Worm (Caenorhabditis elegans) whole organism, L1 larva: ENCODE measurements around the gene his-73.
A peak's percentile ranks its signal among the peaks of the same experiment; 100 is the strongest.

Experiments used
- C16A3.4 ChIP-seq: fragments of 150-350 bp; optimal IDR thresholded peaks from 2 replicates; lab custom pipeline; 2014; ENCODE audit warnings: missing biosample characterization, missing genetic modification characterization
- F16B12.6 ChIP-seq: fragments of 150-350 bp; optimal IDR thresholded peaks from 2 replicates; lab custom pipeline; 2014; ENCODE audit warnings: missing biosample characterization, missing genetic modification characterization
- alr-1 ChIP-seq: fragments of 200-800 bp; sonication (Bioruptor generic); optimal IDR thresholded peaks from 2 replicates; lab custom pipeline; 2018; ENCODE audit warnings: borderline replicate concordance, mild to moderate bottlenecking, missing genetic modification characterization, missing compliant biosample characterization
- ceh-8 ChIP-seq: fragments of 200-800 bp; sonication (Bioruptor generic); optimal IDR thresholded peaks from 2 replicates; lab custom pipeline; 2018; ENCODE audit warnings: mild to moderate bottlenecking, missing genetic modification characterization, moderate library complexity, missing compliant biosample characterization
- ceh-90 ChIP-seq: sonication (generic microtip); optimal IDR thresholded peaks from 2 replicates; lab custom pipeline; 2016; ENCODE audit warnings: missing genetic modification characterization, missing compliant biosample characterization
- ces-1 ChIP-seq: fragments of 150-350 bp; optimal IDR thresholded peaks from 2 replicates; lab custom pipeline; 2014; ENCODE audit warnings: missing biosample characterization, missing genetic modification reagents, missing genetic modification characterization
- efl-1 ChIP-seq, 4 experiments: fragments of 150-350 bp; optimal IDR thresholded peaks in 3 of 4; peaks in 1 of 4; 1 replicate in 1 of 4; 2 replicates in 3 of 4; lab custom pipeline; 2014; ENCODE audit warnings: missing biosample characterization in 2 of 4, missing genetic modification characterization in 2 of 4, missing genetic modification reagents in 2 of 4
- efl-3 ChIP-seq: fragments of 200-800 bp; sonication (Bioruptor generic); optimal IDR thresholded peaks from 2 replicates; lab custom pipeline; 2018; ENCODE audit warnings: mild to moderate bottlenecking, missing genetic modification characterization, missing compliant biosample characterization
- egl-13 ChIP-seq: sonication (generic microtip); optimal IDR thresholded peaks from 2 replicates; lab custom pipeline; 2016; ENCODE audit warnings: missing genotype, missing genetic modification reagents, missing genetic modification characterization, missing compliant biosample characterization
- egl-27 ChIP-seq, 2 experiments: fragments of 150-350 bp in 1 of 2; sonication (generic microtip); optimal IDR thresholded peaks; 3 replicates each; lab custom pipeline; 2017 to 2018; ENCODE audit warnings: missing biosample characterization in 2 of 2, missing genetic modification characterization in 2 of 2, missing genetic modification reagents in 2 of 2
- elt-3 ChIP-seq, 6 experiments: fragments of 150-350 bp in 1 of 6; sonication (generic microtip); optimal IDR thresholded peaks; 2 replicates each; lab custom pipeline; 2017 to 2018; ENCODE audit warnings: missing biosample characterization in 6 of 6, missing genetic modification characterization in 6 of 6, inconsistent platforms in 1 of 6
- ets-5 ChIP-seq: fragments of 200-800 bp; sonication (Bioruptor generic); IDR thresholded peaks from 2 replicates; pipeline ENCODE4 v1.3.6; 2022; ENCODE audit warnings: missing genetic modification characterization, missing compliant biosample characterization
- fkh-4 ChIP-seq: sonication (generic microtip); optimal IDR thresholded peaks from 2 replicates; lab custom pipeline; 2016; ENCODE audit warnings: missing compliant biosample characterization, missing genetic modification characterization, borderline replicate concordance
- fkh-8 ChIP-seq: sonication (generic microtip); optimal IDR thresholded peaks from 2 replicates; lab custom pipeline; 2016; ENCODE audit warnings: mild to moderate bottlenecking, missing genetic modification characterization, missing compliant biosample characterization
- hlh-4 ChIP-seq: sonication (generic microtip); optimal IDR thresholded peaks from 2 replicates; lab custom pipeline; 2016; ENCODE audit warnings: mild to moderate bottlenecking, missing genetic modification characterization, missing compliant biosample characterization
- hpl-2 ChIP-seq: fragments of 150-350 bp; optimal IDR thresholded peaks from 2 replicates; lab custom pipeline; 2014; ENCODE audit warnings: missing biosample characterization, missing genetic modification reagents, missing genetic modification characterization
- irx-1 ChIP-seq: sonication (generic microtip); optimal IDR thresholded peaks from 2 replicates; lab custom pipeline; 2016; ENCODE audit warnings: missing genetic modification characterization, missing compliant biosample characterization
- jun-1 ChIP-seq: fragments of 150-350 bp; optimal IDR thresholded peaks from 2 replicates; lab custom pipeline; 2014; ENCODE audit warnings: missing biosample characterization, missing genetic modification reagents, missing genetic modification characterization
- lin-14 ChIP-seq: fragments of 200-800 bp; sonication (Bioruptor generic); optimal IDR thresholded peaks from 2 replicates; lab custom pipeline; 2018; ENCODE audit warnings: mild to moderate bottlenecking, missing genetic modification characterization, moderate library complexity, missing compliant biosample characterization
- lir-3 ChIP-seq: sonication (generic microtip); optimal IDR thresholded peaks from 2 replicates; lab custom pipeline; 2016; ENCODE audit warnings: mild to moderate bottlenecking, missing genetic modification characterization, moderate library complexity, missing compliant biosample characterization; ENCODE audit not compliant: poor library complexity
- lsy-2 ChIP-seq, 2 experiments: fragments of 150-350 bp; optimal IDR thresholded peaks; 2 replicates each; lab custom pipeline; 2014; ENCODE audit warnings: missing biosample characterization in 2 of 2, missing genetic modification characterization in 2 of 2
- mab-9 ChIP-seq: fragments of 200-800 bp; sonication (Bioruptor generic); IDR thresholded peaks from 2 replicates; pipeline ENCODE4 v1.3.6; 2022; ENCODE audit warnings: missing genetic modification reagents, missing genetic modification characterization, missing compliant biosample characterization
- mef-2 ChIP-seq: fragments of 150-350 bp; optimal IDR thresholded peaks from 2 replicates; lab custom pipeline; 2014; ENCODE audit warnings: missing biosample characterization, missing genetic modification characterization
- mep-1 ChIP-seq: fragments of 150-350 bp; optimal IDR thresholded peaks from 2 replicates; lab custom pipeline; 2014; ENCODE audit warnings: missing biosample characterization, missing genetic modification characterization
- nhr-20 ChIP-seq: sonication (generic microtip); optimal IDR thresholded peaks from 2 replicates; lab custom pipeline; 2016; ENCODE audit warnings: mild to moderate bottlenecking, missing genetic modification characterization, missing compliant biosample characterization
- nhr-237 ChIP-seq: fragments of 150-350 bp; optimal IDR thresholded peaks from 2 replicates; lab custom pipeline; 2014; ENCODE audit warnings: missing biosample characterization, missing genetic modification characterization
- nhr-76 ChIP-seq: sonication (generic microtip); optimal IDR thresholded peaks from 2 replicates; lab custom pipeline; 2017; ENCODE audit warnings: missing biosample characterization, missing genetic modification characterization
- nhr-85 ChIP-seq: sonication (generic microtip); peaks from one replicate; lab custom pipeline; 2016; ENCODE audit warnings: missing genetic modification characterization, inconsistent platforms, missing compliant biosample characterization
- nhr-90 ChIP-seq: sonication (generic microtip); optimal IDR thresholded peaks from 2 replicates; lab custom pipeline; 2016; ENCODE audit warnings: mild to moderate bottlenecking, missing genetic modification characterization, missing compliant biosample characterization; ENCODE audit not compliant: poor library complexity
- pqm-1 ChIP-seq: sonication (generic microtip); optimal IDR thresholded peaks from 3 replicates; lab custom pipeline; 2017; ENCODE audit warnings: missing biosample characterization, missing genetic modification characterization
- rnt-1 ChIP-seq: sonication (generic microtip); optimal IDR thresholded peaks from 2 replicates; lab custom pipeline; 2016; ENCODE audit warnings: mild to moderate bottlenecking, missing genetic modification characterization, moderate library complexity, missing compliant biosample characterization
- snpc-4 ChIP-seq: fragments of 150-350 bp; optimal IDR thresholded peaks from 2 replicates; lab custom pipeline; 2014; ENCODE audit warnings: missing biosample characterization, missing genetic modification characterization
- snu-23 ChIP-seq: sonication (generic microtip); optimal IDR thresholded peaks from 2 replicates; lab custom pipeline; 2016; ENCODE audit warnings: missing genetic modification characterization, missing compliant biosample characterization
- sox-4 ChIP-seq: sonication (generic microtip); optimal IDR thresholded peaks from 2 replicates; lab custom pipeline; 2016; ENCODE audit warnings: missing genetic modification characterization, missing compliant biosample characterization
- swsn-7 ChIP-seq: sonication (generic microtip); optimal IDR thresholded peaks from 2 replicates; lab custom pipeline; 2016; ENCODE audit warnings: missing genetic modification characterization, missing compliant biosample characterization
- tbx-2 ChIP-seq: sonication (generic microtip); optimal IDR thresholded peaks from 2 replicates; lab custom pipeline; 2016; ENCODE audit warnings: missing genetic modification characterization, missing compliant biosample characterization
- unc-130 ChIP-seq: fragments of 150-350 bp; optimal IDR thresholded peaks from 2 replicates; lab custom pipeline; 2017; ENCODE audit warnings: missing biosample characterization, missing genetic modification characterization, inconsistent platforms
- unc-62 ChIP-seq: fragments of 150-350 bp; optimal IDR thresholded peaks from 2 replicates; lab custom pipeline; 2014; ENCODE audit warnings: missing biosample characterization, missing genetic modification reagents, missing genetic modification characterization
- vab-15 ChIP-seq: sonication (generic microtip); optimal IDR thresholded peaks from 2 replicates; lab custom pipeline; 2017; ENCODE audit warnings: missing genotype, mild to moderate bottlenecking, missing genetic modification characterization, missing compliant biosample characterization
- xbp-1 ChIP-seq: sonication (generic microtip); optimal IDR thresholded peaks from 2 replicates; lab custom pipeline; 2016; ENCODE audit warnings: missing genetic modification characterization, missing compliant biosample characterization
- zag-1 ChIP-seq: fragments of 150-350 bp; optimal IDR thresholded peaks from 2 replicates; lab custom pipeline; 2014; ENCODE audit warnings: missing biosample characterization, missing genetic modification characterization
- zip-4 ChIP-seq: fragments of 200-800 bp; sonication (Bioruptor generic); optimal IDR thresholded peaks from 2 replicates; lab custom pipeline; 2018; ENCODE audit warnings: mild to moderate bottlenecking, missing genetic modification characterization, moderate library complexity, missing compliant biosample characterization
- ztf-11 ChIP-seq, 2 experiments: sonication (generic microtip); optimal IDR thresholded peaks; 2 replicates each; lab custom pipeline; 2016 to 2017; ENCODE audit warnings: missing genetic modification characterization in 2 of 2, missing biosample characterization in 1 of 2, missing compliant biosample characterization in 1 of 2

his-73 gene

ce11 chrII:13196689-13197280 is 13.3 kb downstream of the his-73 start (continued):
- TF ChIP-seq lin-14 (GFP tag; lab: Kevin White, UChicago) (peak; percentile 37), F16B12.6 (tag; lab: Kevin White, UChicago) (no peak), snu-23 (GFP tag; lab: Kevin White, UChicago) (peak; percentile 3), hpl-2 (GFP tag; lab: Kevin White, UChicago) (no peak), irx-1 (tag; lab: Kevin White, UChicago) (no peak), zag-1 (tag; lab: Kevin White, UChicago) (no peak), mep-1 (tag; lab: Kevin White, UChicago) (peak; percentile 33), nhr-237 (no peak), nhr-85 (peak; percentile 33), C16A3.4 (tag; lab: Kevin White, UChicago) (no peak), elt-3 (tag; optimal IDR thresholded peaks at IDR 0.05; lab: Kevin White, UChicago) (no peak), ceh-90 (tag; lab: Kevin White, UChicago) (no peak), nhr-90 (peak; percentile 10), lsy-2 (tag; optimal IDR thresholded peaks at IDR 0.05; lab: Kevin White, UChicago) (no peak), mab-9 (GFP tag; lab: Robert Waterston, UW) (no peak), fkh-8 (tag; lab: Kevin White, UChicago) (no peak), alr-1 (tag; lab: Kevin White, UChicago) (no peak), unc-62 (no peak), swsn-7 (tag; lab: Kevin White, UChicago) (peak; percentile 18)

ce11 chrII:13198845-13199244 is 15.3 kb downstream of the his-73 start:
- TF ChIP-seq xbp-1 (tag; lab: Kevin White, UChicago), result no peak
- peak in 1 of 2 experiments; percentile 8 for TF ChIP-seq efl-1 (optimal IDR thresholded peaks at IDR 0.05; lab: Kevin White, UChicago)
- TF ChIP-seq efl-1 (GFP tag; optimal IDR thresholded peaks at IDR 0.05 in 1 of 2; lab: Kevin White, UChicago), result no peak
- TF ChIP-seq, all 84 proteins: peak for 1

ce11 chrII:13199674-13200215 is 16.2 kb downstream of the his-73 start, which contains the start of gene btf-1:
TSS of gene btf-1 (plus strand) at chrII:13200165.
- TF ChIP-seq nhr-90 (peak; percentile 94), zip-4 (GFP tag; lab: Kevin White, UChicago) (peak; percentile 61), alr-1 (tag; lab: Kevin White, UChicago) (no peak), nhr-85 (peak; percentile 97), ztf-11 (tag; optimal IDR thresholded peaks at IDR 0.05; lab: Kevin White, UChicago) (peak in 1 of 2 experiments; percentile 85), egl-27 (tag; optimal IDR thresholded peaks at IDR 0.05; lab: Kevin White, UChicago) (peak in 1 of 2 experiments; percentile 12), snpc-4 (peak; percentile 64), nhr-20 (peak; percentile 88), sox-4 (tag; lab: Kevin White, UChicago) (peak; percentile 84), lin-14 (GFP tag; lab: Kevin White, UChicago) (peak; percentile 88), ets-5 (no peak), ces-1 (GFP tag; lab: Kevin White, UChicago) (no peak), unc-62 (no peak), efl-1 (optimal IDR thresholded peaks at IDR 0.05; lab: Kevin White, UChicago) (peak; percentile 94 to 97), efl-1 (GFP tag; optimal IDR thresholded peaks at IDR 0.05 in 1 of 2; lab: Kevin White, UChicago) (peak; percentile 96 to 100), lir-3 (tag; lab: Kevin White, UChicago) (peak; percentile 84), C16A3.4 (tag; lab: Kevin White, UChicago) (peak; percentile 83), efl-3 (GFP tag; lab: Kevin White, UChicago) (peak; percentile 52), tbx-2 (tag; lab: Kevin White, UChicago) (peak; percentile 90), unc-130 (no peak), rnt-1 (tag; lab: Kevin White, UChicago) (peak; percentile 88), snu-23 (GFP tag; lab: Kevin White, UChicago) (peak; percentile 85), pqm-1 (no peak), ceh-8 (peak; percentile 84), fkh-4 (tag; lab: Kevin White, UChicago) (peak; percentile 79), nhr-237 (peak; percentile 50), vab-15 (tag; lab: Kevin White, UChicago) (peak; percentile 48), mab-9 (GFP tag; lab: Robert Waterston, UW) (peak; percentile 68; the same call in 1 of the 2 replicates), jun-1 (tag; lab: Kevin White, UChicago) (peak; percentile 61), nhr-76 (no peak), hpl-2 (GFP tag; lab: Kevin White, UChicago) (peak; percentile 45), mep-1 (tag; lab: Kevin White, UChicago) (peak; percentile 84), irx-1 (tag; lab: Kevin White, UChicago) (peak; percentile 87), hlh-4 (tag; lab: Kevin White, UChicago) (peak; percentile 69), mef-2 (tag; lab: Kevin White, UChicago) (no peak), egl-13 (tag; lab: Kevin White, UChicago) (peak; percentile 80)
